In the genomic region with DNA sequence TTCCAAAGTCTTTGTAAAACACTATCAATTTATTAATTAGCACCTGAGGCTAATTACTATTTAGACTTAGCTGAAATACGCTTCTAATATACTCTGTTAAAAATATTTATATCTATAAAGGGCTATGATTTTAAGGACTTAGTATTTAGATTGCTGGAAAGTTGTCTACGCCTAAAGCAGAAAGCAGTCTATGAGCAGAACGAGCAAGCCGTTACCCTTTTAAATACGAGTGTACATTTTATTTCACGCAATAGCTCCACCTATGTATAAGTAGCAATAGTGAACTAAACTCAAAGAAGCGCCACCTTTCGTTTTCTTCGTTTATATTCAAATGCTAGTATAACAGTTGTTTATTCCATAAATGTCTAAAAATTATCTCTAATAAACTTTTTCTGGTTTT, we compare ENCODE assay signal across 5 fruit fly cellular contexts.
TF ChIP-seq lines count a peak whose summit lies in the region.

No protein-coding gene starts in this region.

- peak; percentile 47 to 84 for TF ChIP-seq CTCF in S2 (optimal IDR thresholded peaks at IDR 0.05; lab: Kevin White, UChicago)
- TF ChIP-seq CTCF in whole organism, embryonic (GFP tag; optimal IDR thresholded peaks at IDR 0.05; lab: Kevin White, UChicago) = peak; percentile 95

TF ChIP-seq in whole organism, adult, 20 proteins besides CTCF, POLR2A, EP300 and RAD21:
- TF ChIP-seq tj (GFP tag; optimal IDR thresholded peaks at IDR 0.05; lab: Kevin White, UChicago) = no peak
- TF ChIP-seq bab1 (GFP tag; optimal IDR thresholded peaks at IDR 0.05; lab: Kevin White, UChicago) = peak; percentile 87

TF ChIP-seq in whole organism, embryonic, 481 proteins besides CTCF, POLR2A, EP300 and RAD21 (continues in another document):
- TF ChIP-seq danr (GFP tag; IDR thresholded peaks at IDR 0.05; lab: Robert Waterston, UW) (no peak; the same call in 1 of the 2 replicates), abd-A (tag; optimal IDR thresholded peaks at IDR 0.05; lab: Kevin White, UChicago) (no peak), fd64A (GFP tag; optimal IDR thresholded peaks at IDR 0.05; lab: Kevin White, UChicago) (no peak), CG3065 (GFP tag; optimal IDR thresholded peaks at IDR 0.05; lab: Kevin White, UChicago) (no peak), Vsx1 (GFP tag; optimal IDR thresholded peaks at IDR 0.05; lab: Kevin White, UChicago) (peak; percentile 9), Dad (GFP tag; optimal IDR thresholded peaks at IDR 0.05; lab: Kevin White, UChicago) (no peak), Mes4 (GFP tag; optimal IDR thresholded peaks at IDR 0.05; lab: Kevin White, UChicago) (no peak), CoRest (tag; optimal IDR thresholded peaks at IDR 0.05; lab: Kevin White, UChicago) (peak; percentile 15), Spps (tag; optimal IDR thresholded peaks at IDR 0.05; lab: Kevin White, UChicago) (no peak), pros (GFP tag; optimal IDR thresholded peaks at IDR 0.05; lab: Kevin White, UChicago) (no peak), gsb (GFP tag; IDR thresholded peaks at IDR 0.05; lab: Robert Waterston, UW) (0 out of 2 replicates have a peak, but pooled peaks have one; percentile 4), CG15696 (tag; optimal IDR thresholded peaks at IDR 0.05; lab: Kevin White, UChicago) (no peak), CG13624 (GFP tag; optimal IDR thresholded peaks at IDR 0.05; lab: Kevin White, UChicago) (no peak), lola (GFP tag; optimal IDR thresholded peaks at IDR 0.05; lab: Kevin White, UChicago) (peak in 1 of 3 experiments; percentile 22), Lim3 (GFP tag; IDR thresholded peaks at IDR 0.05; lab: Robert Waterston, UW) (no peak), sqz (GFP tag; optimal IDR thresholded peaks at IDR 0.05; lab: Kevin White, UChicago) (no peak), luna (GFP tag; optimal IDR thresholded peaks at IDR 0.05; lab: Kevin White, UChicago) (no peak), Hmx (GFP tag; optimal IDR thresholded peaks at IDR 0.05; lab: Kevin White, UChicago) (no peak), vvl (GFP tag; IDR thresholded peaks at IDR 0.05; lab: Robert Waterston, UW) (peak; percentile 12; the same call in 1 of the 2 replicates), Dip2 (GFP tag; IDR thresholded peaks at IDR 0.05; lab: Robert Waterston, UW) (0 out of 2 replicates have a peak, but pooled peaks have one; percentile 47), Myb (GFP tag; optimal IDR thresholded peaks at IDR 0.05; lab: Kevin White, UChicago) (peak; percentile 83), Jarid2 (GFP tag; optimal IDR thresholded peaks at IDR 0.05; lab: Kevin White, UChicago) (peak; percentile 2), CG17912 (GFP tag; optimal IDR thresholded peaks at IDR 0.05; lab: Kevin White, UChicago) (no peak), CG17361 (GFP tag; IDR thresholded peaks at IDR 0.05; lab: Robert Waterston, UW) (peak; percentile 54; the same call in 2 of the 3 replicates), CG15269 (tag; optimal IDR thresholded peaks at IDR 0.05; lab: Kevin White, UChicago) (no peak), repo (GFP tag; optimal IDR thresholded peaks at IDR 0.05; lab: Kevin White, UChicago) (no peak), Opbp (GFP tag; IDR thresholded peaks at IDR 0.05; lab: Robert Waterston, UW; ENCODE audit: partially characterized antibody) (no peak)

TF ChIP-seq in whole organism, prepupa, 60 proteins besides CTCF, POLR2A, EP300 and RAD21:
- TF ChIP-seq svp (GFP tag; lab: Kevin White, UChicago) = peak; percentile 58
- no peak for TF ChIP-seq OdsH (GFP tag; optimal IDR thresholded peaks at IDR 0.05; lab: Kevin White, UChicago)
- no peak for TF ChIP-seq CG1621 (tag; optimal IDR thresholded peaks at IDR 0.05; lab: Kevin White, UChicago)
- peak; percentile 18 for TF ChIP-seq Eip78C (GFP tag; lab: Kevin White, UChicago)

TF ChIP-seq in whole organism, wandering third instar larva, 38 proteins besides CTCF, POLR2A, EP300 and RAD21:
- TF ChIP-seq Myc (optimal IDR thresholded peaks at IDR 0.05; lab: Kevin White, UChicago) (peak; percentile 88), brk (GFP tag; optimal IDR thresholded peaks at IDR 0.05; lab: Kevin White, UChicago) (peak; percentile 70), CrebA (GFP tag; optimal IDR thresholded peaks at IDR 0.05; lab: Kevin White, UChicago; ENCODE audit: borderline replicate concordance) (no peak)
